Fruit fly (Drosophila melanogaster): ENCODE measurements around the gene pyd3.
A peak's percentile ranks its signal among the peaks of the same experiment; 100 is the strongest.

pyd3 gene

DNA sequence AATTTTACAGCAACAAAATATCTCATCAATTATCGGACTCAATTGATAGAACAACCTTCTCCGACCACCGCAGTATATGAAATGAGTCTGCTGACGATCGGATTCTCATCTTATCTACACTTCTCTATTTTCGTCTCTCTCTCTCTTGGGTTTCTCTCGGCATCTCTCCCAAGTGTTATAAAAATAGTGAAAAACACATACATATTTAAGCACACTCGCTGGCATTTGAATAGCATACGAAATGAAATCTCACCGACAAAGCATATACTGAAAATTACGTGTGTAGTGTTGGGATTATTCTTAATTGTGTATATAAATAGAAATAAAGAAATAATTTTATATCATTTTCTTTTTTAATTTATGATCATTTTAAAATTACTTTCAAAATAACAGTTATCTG lies at the start of gene pyd3:
pyd3 (minus strand) TSS at position 87 of the 400 bp plus-strand sequence.
- TF ChIP-seq CG6808 (GFP tag; optimal IDR thresholded peaks at IDR 0.05) (peak; percentile 6), cyc (GFP tag; optimal IDR thresholded peaks at IDR 0.05) (no peak), CG9139 (GFP tag; optimal IDR thresholded peaks at IDR 0.05) (no peak), Ets96B (tag; optimal IDR thresholded peaks at IDR 0.05) (peak; percentile 51), Eip93F (GFP tag; optimal IDR thresholded peaks at IDR 0.05) (no peak), svp (GFP tag) (peak; percentile 59), lz (GFP tag; optimal IDR thresholded peaks at IDR 0.05) (no peak), achi (GFP tag; optimal IDR thresholded peaks at IDR 0.05) (peak; percentile 5), Sox14 (GFP tag; optimal IDR thresholded peaks at IDR 0.05) (no peak), Met (GFP tag; optimal IDR thresholded peaks at IDR 0.05) (no peak), Eip78C (GFP tag) (peak; percentile 34), CG11902 (GFP tag; optimal IDR thresholded peaks at IDR 0.05) (no peak), spab (GFP tag; optimal IDR thresholded peaks at IDR 0.05) (no peak), Sox15 (GFP tag; optimal IDR thresholded peaks at IDR 0.05) (no peak), CG10669 (GFP tag; optimal IDR thresholded peaks at IDR 0.05) (peak; percentile 39), CG15336 (GFP tag; IDR thresholded peaks at IDR 0.05) (0 out of 2 replicates have a peak, but pooled peaks have one; percentile 37), CG16779 (tag; optimal IDR thresholded peaks at IDR 0.05) (no peak), CG7368 (GFP tag; optimal IDR thresholded peaks at IDR 0.05) (no peak), CG6163 (GFP tag; IDR thresholded peaks at IDR 0.05) (0 out of 3 replicates have a peak, but pooled peaks have one; percentile 15), CG32006 (GFP tag; optimal IDR thresholded peaks at IDR 0.05) (peak; percentile 45), ss (GFP tag; optimal IDR thresholded peaks at IDR 0.05) (no peak), Hr4 (GFP tag; optimal IDR thresholded peaks at IDR 0.05) (peak; percentile 16)

DNA sequence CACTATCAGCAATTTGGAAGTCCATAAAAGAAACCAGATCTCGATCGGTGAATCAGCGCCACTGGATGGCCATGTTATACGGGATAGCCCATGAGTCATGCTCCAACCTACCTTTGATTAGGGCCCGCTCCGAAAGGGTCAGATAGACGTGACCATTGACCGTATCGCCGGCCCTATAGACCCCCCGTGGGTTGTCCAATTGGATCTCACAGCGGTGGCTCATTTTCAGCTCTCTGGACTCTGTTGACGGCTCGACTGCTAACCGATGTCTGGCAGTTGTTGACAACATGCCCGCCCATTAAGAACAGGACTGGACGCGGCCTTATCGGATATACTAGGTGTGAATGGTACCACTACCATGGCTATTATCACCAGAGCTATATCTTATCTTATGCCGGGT lies 48.6 kb upstream of the pyd3 start, which contains the start of gene CG18744:
CG18744 (minus strand) TSS at position 247 of the 400 bp plus-strand sequence.
- TF ChIP-seq vri (GFP tag; optimal IDR thresholded peaks at IDR 0.05) (peak; percentile 16), svp (GFP tag) (peak; percentile 61), fd59A (GFP tag; optimal IDR thresholded peaks at IDR 0.05) (no peak), CG6808 (GFP tag; optimal IDR thresholded peaks at IDR 0.05) (no peak)

DNA sequence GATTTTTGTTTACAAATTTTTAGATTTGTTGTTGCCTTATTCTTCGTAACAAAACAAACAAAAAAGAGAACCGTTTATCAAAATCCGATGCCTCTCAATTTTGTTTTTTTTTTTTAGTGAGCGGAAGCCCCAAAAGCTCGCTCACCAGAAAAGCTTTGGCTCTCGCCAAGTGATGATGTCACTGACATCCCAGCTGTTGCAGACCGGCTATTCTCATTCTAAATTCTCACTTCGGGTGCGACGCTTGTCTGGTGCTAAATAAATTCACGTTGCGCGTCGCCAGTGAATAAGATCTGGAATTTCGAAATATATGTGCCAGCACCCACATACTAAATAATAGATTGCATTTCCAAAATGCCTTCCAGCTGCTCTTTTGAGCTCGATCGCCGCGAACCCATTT lies 44.0 kb upstream of the pyd3 start, which contains the start of gene CG2641:
CG2641 (plus strand) TSS at position 215 of the 400 bp plus-strand sequence.
- TF ChIP-seq spab (GFP tag; optimal IDR thresholded peaks at IDR 0.05): peak; percentile 16
- peak; percentile 65 for TF ChIP-seq net (GFP tag; optimal IDR thresholded peaks at IDR 0.05)
- TF ChIP-seq CG1621 (tag; optimal IDR thresholded peaks at IDR 0.05): peak; percentile 31
- peak; percentile 22 for TF ChIP-seq fkh (GFP tag; optimal IDR thresholded peaks at IDR 0.05)
- peak; percentile 59 for TF ChIP-seq Eip78C (GFP tag)
- TF ChIP-seq fd59A (GFP tag; optimal IDR thresholded peaks at IDR 0.05): peak; percentile 3
- TF ChIP-seq CG6276 (GFP tag; optimal IDR thresholded peaks at IDR 0.05): peak; percentile 75
- TF ChIP-seq Sox102F (GFP tag; optimal IDR thresholded peaks at IDR 0.05): peak; percentile 25
- peak; percentile 94 for TF ChIP-seq CG6163 (GFP tag; IDR thresholded peaks at IDR 0.05)
- no peak for TF ChIP-seq OdsH (GFP tag; optimal IDR thresholded peaks at IDR 0.05)
- no peak for TF ChIP-seq esn (GFP tag; optimal IDR thresholded peaks at IDR 0.05)
- TF ChIP-seq CG11294 (GFP tag; IDR thresholded peaks at IDR 0.05): no peak
- peak; percentile 3 for TF ChIP-seq Lpt (GFP tag; optimal IDR thresholded peaks at IDR 0.05)
- peak in 1 of 2 experiments; percentile 27 for TF ChIP-seq salr (GFP tag; optimal IDR thresholded peaks at IDR 0.05)
- peak; percentile 48 for TF ChIP-seq CG9139 (GFP tag; optimal IDR thresholded peaks at IDR 0.05)
- TF ChIP-seq CG3032 (tag; optimal IDR thresholded peaks at IDR 0.05): no peak
- peak; percentile 89 for TF ChIP-seq CG8119 (GFP tag; IDR thresholded peaks at IDR 0.05)
- TF ChIP-seq CG15336 (GFP tag; IDR thresholded peaks at IDR 0.05): peak; percentile 90
- TF ChIP-seq vri (GFP tag; optimal IDR thresholded peaks at IDR 0.05): peak; percentile 67
- TF ChIP-seq CG7368 (GFP tag; optimal IDR thresholded peaks at IDR 0.05): peak; percentile 18
- no peak for TF ChIP-seq Gug (GFP tag; IDR thresholded peaks at IDR 0.05)
- TF ChIP-seq Eip75B (GFP tag; optimal IDR thresholded peaks at IDR 0.05): no peak
- peak; percentile 45 for TF ChIP-seq CG6808 (GFP tag; optimal IDR thresholded peaks at IDR 0.05)
- TF ChIP-seq CG16779 (tag; optimal IDR thresholded peaks at IDR 0.05): peak; percentile 74
- TF ChIP-seq eg (GFP tag; IDR thresholded peaks at IDR 0.05): peak; percentile 92
- TF ChIP-seq achi (GFP tag; optimal IDR thresholded peaks at IDR 0.05): peak; percentile 24
- TF ChIP-seq Hr4 (GFP tag; optimal IDR thresholded peaks at IDR 0.05): no peak
- peak; percentile 14 for TF ChIP-seq CG34406 (GFP tag; optimal IDR thresholded peaks at IDR 0.05)
- TF ChIP-seq ss (GFP tag; optimal IDR thresholded peaks at IDR 0.05): peak in 1 of 2 experiments; percentile 58
- peak; percentile 28 for TF ChIP-seq pdm3 (GFP tag; optimal IDR thresholded peaks at IDR 0.05)
- TF ChIP-seq Sox14 (GFP tag; optimal IDR thresholded peaks at IDR 0.05): no peak
- peak; percentile 31 for TF ChIP-seq CG10669 (GFP tag; optimal IDR thresholded peaks at IDR 0.05)
- no peak for TF ChIP-seq acj6 (GFP tag; optimal IDR thresholded peaks at IDR 0.05)
- no peak for TF ChIP-seq topi (GFP tag; optimal IDR thresholded peaks at IDR 0.05)
- TF ChIP-seq svp (GFP tag): peak; percentile 51
